Worm (Caenorhabditis elegans): ENCODE results near the gene ZK896.4.

DNA sequence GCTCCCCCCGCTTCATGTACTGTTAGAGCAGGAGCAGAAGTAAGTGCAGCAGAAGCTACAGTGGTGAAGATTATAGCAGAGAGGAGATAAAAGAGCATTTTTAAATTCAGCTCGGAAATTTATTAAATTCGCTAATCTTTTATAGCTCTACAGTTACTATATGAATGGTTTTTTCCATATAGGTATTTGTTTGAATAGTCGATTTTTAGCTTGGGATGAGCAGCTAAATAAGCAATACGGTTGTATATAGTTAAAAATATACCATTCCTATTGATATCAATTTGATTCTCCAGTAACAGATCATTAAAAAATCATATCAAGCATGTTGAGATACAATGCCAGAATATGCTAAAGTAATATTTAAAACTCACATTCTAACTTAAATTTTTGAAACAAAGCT, 43.5 kb upstream of the ZK896.4 start, which contains the start of gene srlf-5:
- TF ChIP-seq nhr-11 (tag; optimal IDR thresholded peaks at IDR 0.05): no peak
- no peak for TF ChIP-seq pha-2 (tag; optimal IDR thresholded peaks at IDR 0.05)
- TF ChIP-seq C38D4.7 (GFP tag; optimal IDR thresholded peaks at IDR 0.05): no peak
- no peak for TF ChIP-seq ceh-9 (tag; optimal IDR thresholded peaks at IDR 0.05)
- no peak for TF ChIP-seq hlh-30 (tag; optimal IDR thresholded peaks at IDR 0.05; ENCODE audit: insufficient read depth)

Data from whole organism, late embryonic.